Fruit fly (Drosophila melanogaster) Kc167 (cell line): ENCODE data around the gene ttm2.

Experiments used
- Myc ChIP-seq: fragments of >200 bp; optimal IDR thresholded peaks from 2 replicates; lab custom pipeline; 2017; ENCODE audit warnings: missing external identifiers
- Sin3A ChIP-seq: fragments of >200 bp; optimal IDR thresholded peaks from 2 replicates; lab custom pipeline; 2018; ENCODE audit warnings: missing external identifiers
- h ChIP-seq: fragments of >200 bp; optimal IDR thresholded peaks from 3 replicates; lab custom pipeline; 2018; ENCODE audit warnings: missing external identifiers
- insv ChIP-seq: fragments of >200 bp; optimal IDR thresholded peaks from 3 replicates; lab custom pipeline; 2018; ENCODE audit warnings: missing external identifiers
- psq ChIP-seq: fragments of >200 bp; optimal IDR thresholded peaks from 2 replicates; lab custom pipeline; 2017; ENCODE audit warnings: missing external identifiers
- ttk ChIP-seq: sonication (Bioruptor generic); optimal IDR thresholded peaks from 2 replicates; lab custom pipeline; 2017; ENCODE audit warnings: missing external identifiers

The ttm2 gene

DNA sequence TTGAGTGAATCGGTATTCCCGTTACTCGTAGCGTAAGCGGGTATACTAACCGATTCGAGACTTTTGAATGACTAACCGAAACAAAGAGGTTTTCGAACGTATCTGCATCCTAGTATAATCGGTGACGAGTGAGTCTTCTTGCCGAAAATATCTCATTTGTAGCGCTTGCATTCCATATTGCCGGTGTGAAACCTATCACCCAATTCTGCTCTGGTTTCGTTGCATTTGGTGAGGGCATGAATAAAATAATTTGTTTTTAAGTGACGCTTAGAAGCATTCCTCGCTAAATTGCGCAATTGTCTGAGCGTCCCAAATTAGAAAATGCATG is 45.0 kb downstream of the ttm2 start:
- TF ChIP-seq Sin3A (lab: Kevin White, UChicago) = no peak

DNA sequence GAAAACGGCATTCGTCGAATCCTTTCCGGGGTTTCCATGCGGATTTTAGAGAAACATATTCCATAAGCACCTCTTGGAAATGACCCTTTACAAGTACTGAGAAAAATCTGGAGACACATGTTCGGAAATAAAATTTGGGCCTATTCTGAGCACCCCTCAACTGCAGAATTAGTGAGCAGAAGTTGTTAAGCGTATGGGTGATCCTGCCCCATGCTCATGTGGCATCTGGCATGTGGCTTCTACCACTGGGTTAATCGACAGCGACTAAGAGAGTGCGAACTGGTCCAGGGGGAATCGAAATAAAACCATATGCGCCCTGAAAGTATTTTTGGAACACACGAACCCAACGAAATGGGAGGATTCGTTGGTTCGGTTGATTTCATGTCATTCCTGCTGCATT is 45.8 kb downstream of the ttm2 start:
- TF ChIP-seq h (lab: Kevin White, UChicago) (no peak), ttk (lab: Kevin White, UChicago) (no peak), insv (lab: Kevin White, UChicago) (no peak), psq (no peak), Sin3A (lab: Kevin White, UChicago) (no peak), Myc (no peak)

DNA sequence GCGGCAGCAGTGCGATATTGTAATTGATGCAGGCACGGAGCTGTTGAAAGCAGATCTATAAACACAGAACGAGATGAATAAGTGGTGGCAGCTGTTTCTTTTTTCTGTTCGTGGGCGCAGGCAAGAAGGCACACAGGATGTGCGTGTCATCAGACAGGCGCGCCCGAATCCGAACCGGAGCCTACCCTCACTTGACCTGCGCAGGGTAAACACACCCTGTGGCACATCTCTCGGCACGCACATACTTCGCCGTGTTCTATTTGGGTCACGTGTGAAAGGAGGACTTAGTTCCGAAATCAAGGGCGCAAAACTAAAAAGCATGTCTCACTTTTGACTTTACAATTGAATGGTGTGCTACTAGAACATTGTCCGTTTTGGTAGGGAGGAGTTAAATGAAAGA is 46.5 kb downstream of the ttm2 start:
- TF ChIP-seq psq = no peak
- no peak for TF ChIP-seq h (lab: Kevin White, UChicago)
- no peak for TF ChIP-seq ttk (lab: Kevin White, UChicago)
- TF ChIP-seq Myc = no peak
- TF ChIP-seq insv (lab: Kevin White, UChicago) = no peak
- TF ChIP-seq Sin3A (lab: Kevin White, UChicago) = no peak

DNA sequence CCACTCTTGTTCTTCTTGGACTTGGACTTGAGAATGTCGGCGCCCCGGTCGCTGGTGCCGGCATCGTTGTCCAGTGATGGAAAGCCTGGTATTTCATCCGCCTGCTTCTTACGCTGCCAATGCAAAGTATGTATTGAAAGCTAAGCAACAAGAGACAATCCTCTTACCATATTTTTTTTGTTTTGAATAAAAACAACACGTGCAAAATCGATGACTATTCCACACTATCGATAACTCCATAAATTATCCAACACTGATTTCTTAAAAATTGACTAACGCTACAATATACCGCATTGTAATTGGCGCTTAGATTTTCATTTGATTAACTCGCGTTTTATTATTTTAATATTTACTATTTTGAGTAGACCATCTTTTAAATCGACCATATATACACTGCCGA is 49.5 kb downstream of the ttm2 start, which contains the start of gene CG32344:
Gene CG32344 (minus strand): TSS at position 235 of the 400 bp plus-strand sequence.
- TF ChIP-seq h (lab: Kevin White, UChicago) (no peak), ttk (lab: Kevin White, UChicago) (no peak), insv (lab: Kevin White, UChicago) (no peak), Myc (no peak), psq (no peak), Sin3A (lab: Kevin White, UChicago) (no peak)
